Fruit fly (Drosophila melanogaster): Measurements from ENCODE around the gene Fdx2.

The Fdx2 gene

dm6 chr3L:4262384-4262783, 29.9 kb upstream of the Fdx2 start, which contains the start of the genes CG11586 and VhaM9.7-a (continued):
- TF ChIP-seq ap (GFP tag; IDR thresholded peaks at IDR 0.05) (no peak), CG14965 (GFP tag; optimal IDR thresholded peaks at IDR 0.05; ENCODE audit: borderline replicate concordance) (no peak), fu2 (GFP tag; optimal IDR thresholded peaks at IDR 0.05) (no peak), PHDP (tag; optimal IDR thresholded peaks at IDR 0.05) (peak; percentile 15), luna (GFP tag; optimal IDR thresholded peaks at IDR 0.05) (no peak), Six4 (GFP tag; optimal IDR thresholded peaks at IDR 0.05) (no peak), Max (GFP tag; optimal IDR thresholded peaks at IDR 0.05) (peak; percentile 25), hth (optimal IDR thresholded peaks at IDR 0.05) (no peak), NfI (GFP tag; optimal IDR thresholded peaks at IDR 0.05) (no peak), D19A (tag; optimal IDR thresholded peaks at IDR 0.05) (peak; percentile 23), en (GFP tag; optimal IDR thresholded peaks at IDR 0.05) (no peak), CG4404 (GFP tag; IDR thresholded peaks at IDR 0.05) (no peak), CG31365 (tag; optimal IDR thresholded peaks at IDR 0.05) (no peak), seq (GFP tag; IDR thresholded peaks at IDR 0.05) (no peak), Hey (tag; optimal IDR thresholded peaks at IDR 0.05) (no peak), CG10959 (GFP tag; IDR thresholded peaks at IDR 0.05) (no peak), lola (GFP tag; optimal IDR thresholded peaks at IDR 0.05) (peak in 1 of 3 experiments; percentile 11), stc (GFP tag; IDR thresholded peaks at IDR 0.05) (no peak), HLH54F (GFP tag; optimal IDR thresholded peaks at IDR 0.05) (no peak), mld (GFP tag; IDR thresholded peaks at IDR 0.05; ENCODE audit: partially characterized antibody) (no peak), MTF-1 (GFP tag; optimal IDR thresholded peaks at IDR 0.05; ENCODE audit: borderline replicate concordance) (no peak), gce (GFP tag; IDR thresholded peaks at IDR 0.05) (no peak), Meics (GFP tag; optimal IDR thresholded peaks at IDR 0.05) (no peak), CG43689 (GFP tag; IDR thresholded peaks at IDR 0.05) (no peak), Atf6 (GFP tag; IDR thresholded peaks at IDR 0.05) (0 out of 2 replicates have a peak, but pooled peaks have one; percentile 23), CG13424 (tag; optimal IDR thresholded peaks at IDR 0.05) (no peak), CG10274 (GFP tag; optimal IDR thresholded peaks at IDR 0.05) (no peak), Optix (GFP tag; IDR thresholded peaks at IDR 0.05) (no peak), CG3995 (GFP tag; optimal IDR thresholded peaks at IDR 0.05) (no peak), Side (GFP tag; optimal IDR thresholded peaks at IDR 0.05) (no peak), Oli (tag; optimal IDR thresholded peaks at IDR 0.05) (no peak), Drgx (GFP tag; IDR thresholded peaks at IDR 0.05) (no peak), cad (GFP tag; optimal IDR thresholded peaks at IDR 0.05) (no peak), fd102C (GFP tag; optimal IDR thresholded peaks at IDR 0.05) (no peak), CG3726 (GFP tag; IDR thresholded peaks at IDR 0.05) (no peak), Stat92E (GFP tag; optimal IDR thresholded peaks at IDR 0.05) (no peak), eyg (GFP tag; optimal IDR thresholded peaks at IDR 0.05) (no peak), p53 (GFP tag; optimal IDR thresholded peaks at IDR 0.05) (no peak), pho (GFP tag; optimal IDR thresholded peaks at IDR 0.05) (no peak), ara (GFP tag; IDR thresholded peaks at IDR 0.05) (no peak), CG7963 (GFP tag; IDR thresholded peaks at IDR 0.05; ENCODE audit: partially characterized antibody) (0 out of 3 replicates have a peak, but pooled peaks have one; percentile 38), bsh (GFP tag; optimal IDR thresholded peaks at IDR 0.05) (no peak), tna (GFP tag; IDR thresholded peaks at IDR 0.05; ENCODE audit: partially characterized antibody) (peak; percentile 45; the same call in 1 of the 2 replicates), dysf (GFP tag; IDR thresholded peaks at IDR 0.05) (no peak), ftz-f1 (GFP tag; optimal IDR thresholded peaks at IDR 0.05) (no peak), danr (GFP tag; IDR thresholded peaks at IDR 0.05) (no peak), sug (tag; optimal IDR thresholded peaks at IDR 0.05) (peak; percentile 15), CG18619 (GFP tag; optimal IDR thresholded peaks at IDR 0.05) (no peak), CG11398 (GFP tag; optimal IDR thresholded peaks at IDR 0.05) (no peak), CG8388 (GFP tag; optimal IDR thresholded peaks at IDR 0.05) (peak; percentile 20), CG11456 (GFP tag; IDR thresholded peaks at IDR 0.05) (no peak), CG34224 (GFP tag; IDR thresholded peaks at IDR 0.05; ENCODE audit: partially characterized antibody) (peak; percentile 71)
